Fruit fly (Drosophila melanogaster) whole organism, pupa: ENCODE data around the gene RpS9.

Experiments used
- CG15710 ChIP-seq: fragments of 200-800 bp; sonication (Bioruptor generic); optimal IDR thresholded peaks from 2 replicates; lab custom pipeline; 2018; ENCODE audit warnings: missing biosample characterization, mild to moderate bottlenecking, missing genetic modification characterization, moderate library complexity
- CG8301 ChIP-seq: fragments of 200-800 bp; sonication (Bioruptor generic); optimal IDR thresholded peaks from 2 replicates; lab custom pipeline; 2018; ENCODE audit warnings: missing biosample characterization, mild to moderate bottlenecking, missing genetic modification characterization
- Ets98B ChIP-seq: fragments of 200-800 bp; sonication (Bioruptor generic); IDR thresholded peaks from 2 replicates; pipeline ENCODE4 v1.3.6; 2022; ENCODE audit warnings: missing biosample characterization, missing genetic modification characterization

DNA sequence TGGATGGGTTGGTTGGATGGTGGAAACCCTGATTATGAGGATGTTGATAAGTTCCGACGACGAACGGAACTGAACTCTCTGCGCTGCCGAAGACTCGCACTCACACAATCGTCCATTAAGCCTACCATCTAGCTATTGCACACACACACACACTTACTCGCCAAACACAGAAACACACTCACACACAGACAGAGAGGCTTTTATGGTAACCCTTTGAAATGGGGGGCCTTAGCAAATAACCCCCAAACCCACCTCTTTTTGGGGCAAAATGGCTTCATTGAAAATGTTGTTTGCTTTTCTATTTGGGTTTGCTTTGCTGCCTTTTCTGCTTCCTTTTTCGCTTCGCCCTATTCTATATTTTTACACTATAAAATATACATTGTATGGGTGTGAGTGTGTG, 42.3 kb downstream of the RpS9 start:
- TF ChIP-seq CG8301 (tag; lab: Kevin White, UChicago) (no peak), CG15710 (tag; lab: Kevin White, UChicago) (no peak), Ets98B (GFP tag; lab: Robert Waterston, UW) (no peak)
